Fruit fly (Drosophila melanogaster): ENCODE data around the gene Gal.

The Gal gene

dm6 chr2L:6019352-6020131 lies 12.9 kb upstream of the Gal start, which contains the start of gene H2.0 (continued):
- no peak for TF ChIP-seq ato (GFP tag; IDR thresholded peaks at IDR 0.05; ENCODE audit: partially characterized antibody)
- peak; percentile 45 for TF ChIP-seq CG7839 (tag; optimal IDR thresholded peaks at IDR 0.05)
- no peak for TF ChIP-seq ab (GFP tag; optimal IDR thresholded peaks at IDR 0.05)
- TF ChIP-seq grn (GFP tag; optimal IDR thresholded peaks at IDR 0.05): peak; percentile 24
- TF ChIP-seq HLH4C (GFP tag; IDR thresholded peaks at IDR 0.05; ENCODE audit: partially characterized antibody): no peak
- peak; percentile 56; the same call in 1 of the 2 replicates for TF ChIP-seq CG10321 (GFP tag; IDR thresholded peaks at IDR 0.05)
- TF ChIP-seq kah (GFP tag; optimal IDR thresholded peaks at IDR 0.05): peak; percentile 5
- TF ChIP-seq CG7357 (GFP tag; IDR thresholded peaks at IDR 0.05): no peak
- peak; percentile 39 for TF ChIP-seq org-1 (GFP tag; optimal IDR thresholded peaks at IDR 0.05)
- peak; percentile 3 for TF ChIP-seq fd102C (GFP tag; optimal IDR thresholded peaks at IDR 0.05)
- TF ChIP-seq vnd (GFP tag; IDR thresholded peaks at IDR 0.05; ENCODE audit: partially characterized antibody): no peak
- TF ChIP-seq schlank (tag; optimal IDR thresholded peaks at IDR 0.05): no peak
- peak; percentile 60 for TF ChIP-seq CG10979 (tag; optimal IDR thresholded peaks at IDR 0.05)
- no peak for TF ChIP-seq CG9797 (GFP tag; optimal IDR thresholded peaks at IDR 0.05)
- no peak for TF ChIP-seq mirr (GFP tag; optimal IDR thresholded peaks at IDR 0.05)
- peak; percentile 31 for TF ChIP-seq CG33557 (GFP tag; optimal IDR thresholded peaks at IDR 0.05)
- no peak for TF ChIP-seq Stat92E (GFP tag; optimal IDR thresholded peaks at IDR 0.05)
- TF ChIP-seq CG10366 (GFP tag; IDR thresholded peaks at IDR 0.05): no peak
- TF ChIP-seq toy (GFP tag; IDR thresholded peaks at IDR 0.05): no peak
- TF ChIP-seq ken (GFP tag; IDR thresholded peaks at IDR 0.05): no peak
- no peak for TF ChIP-seq CG10565 (GFP tag; optimal IDR thresholded peaks at IDR 0.05)
- TF ChIP-seq CG2678 (tag; optimal IDR thresholded peaks at IDR 0.05): peak; percentile 52
- TF ChIP-seq grau (tag; optimal IDR thresholded peaks at IDR 0.05): peak; percentile 56
- peak; percentile 50 for TF ChIP-seq CG1832 (GFP tag; optimal IDR thresholded peaks at IDR 0.05)
- TF ChIP-seq CG6254 (GFP tag; optimal IDR thresholded peaks at IDR 0.05): no peak
- TF ChIP-seq H2.0 (GFP tag; IDR thresholded peaks at IDR 0.05): no peak
- TF ChIP-seq nmo (GFP tag; optimal IDR thresholded peaks at IDR 0.05): peak; percentile 59
- no peak for TF ChIP-seq CkIIα-i1 (GFP tag; IDR thresholded peaks at IDR 0.05)
- peak; percentile 10 for TF ChIP-seq tin (GFP tag; optimal IDR thresholded peaks at IDR 0.05)
- TF ChIP-seq CG16813 (GFP tag; IDR thresholded peaks at IDR 0.05; ENCODE audit: partially characterized antibody): no peak
- TF ChIP-seq Dll (GFP tag; IDR thresholded peaks at IDR 0.05; ENCODE audit: partially characterized antibody): no peak
- peak; percentile 38 for TF ChIP-seq CoRest (tag; optimal IDR thresholded peaks at IDR 0.05)
- TF ChIP-seq tna (GFP tag; IDR thresholded peaks at IDR 0.05; ENCODE audit: partially characterized antibody): no peak
- TF ChIP-seq CG18011 (GFP tag; optimal IDR thresholded peaks at IDR 0.05): no peak
- no peak for TF ChIP-seq D (optimal IDR thresholded peaks at IDR 0.05)
- peak; percentile 46 for TF ChIP-seq D (GFP tag; optimal IDR thresholded peaks at IDR 0.05)
- TF ChIP-seq ci (GFP tag; IDR thresholded peaks at IDR 0.05): peak; percentile 40; the same call in 1 of the 3 replicates
- TF ChIP-seq unpg (GFP tag; optimal IDR thresholded peaks at IDR 0.05): peak; percentile 18
- peak; percentile 36 for TF ChIP-seq CG15601 (tag; optimal IDR thresholded peaks at IDR 0.05)
- TF ChIP-seq ftz-f1 (GFP tag; optimal IDR thresholded peaks at IDR 0.05): no peak
- no peak for TF ChIP-seq CG32772 (GFP tag; IDR thresholded peaks at IDR 0.05)
- no peak; the same call in 2 of the 3 replicates for TF ChIP-seq croc (GFP tag; conservative IDR thresholded peaks at IDR 0.05)
- TF ChIP-seq CG3847 (GFP tag; IDR thresholded peaks at IDR 0.05): no peak
- no peak for TF ChIP-seq Ets97D (GFP tag; optimal IDR thresholded peaks at IDR 0.05)
- peak; percentile 73; the same call in 1 of the 2 replicates for TF ChIP-seq aop (GFP tag; IDR thresholded peaks at IDR 0.05)
- no peak for TF ChIP-seq Max (GFP tag; optimal IDR thresholded peaks at IDR 0.05)
- no peak for TF ChIP-seq yki (optimal IDR thresholded peaks at IDR 0.05)
- TF ChIP-seq CG17912 (GFP tag; optimal IDR thresholded peaks at IDR 0.05): no peak

Data from whole organism, embryonic.